Comparison of ENCODE assay signal across 1 fruit fly cellular context in genomic region chrX:11714529-11715262, dm6.
TF ChIP-seq lines count a peak whose summit lies in the region.

No protein-coding gene starts in this region.

TF ChIP-seq in whole organism, embryonic, 481 proteins besides CTCF, POLR2A, EP300 and RAD21 (continued from another document and continues in another):
- TF ChIP-seq ken (GFP tag; IDR thresholded peaks at IDR 0.05; lab: Robert Waterston, UW) (peak; percentile 71; the same call in 2 of the 3 replicates), Fer3 (tag; optimal IDR thresholded peaks at IDR 0.05; lab: Kevin White, UChicago) (peak; percentile 64), gcm2 (GFP tag; optimal IDR thresholded peaks at IDR 0.05; lab: Kevin White, UChicago) (no peak), hth (optimal IDR thresholded peaks at IDR 0.05; lab: Kevin White, UChicago) (no peak), NFAT (GFP tag; IDR thresholded peaks at IDR 0.05; lab: Robert Waterston, UW) (peak; percentile 62; the same call in 1 of the 2 replicates), CG1602 (GFP tag; optimal IDR thresholded peaks at IDR 0.05; lab: Kevin White, UChicago) (no peak), CG13624 (GFP tag; optimal IDR thresholded peaks at IDR 0.05; lab: Kevin White, UChicago) (no peak), CG18764 (GFP tag; optimal IDR thresholded peaks at IDR 0.05; lab: Kevin White, UChicago) (no peak), aop (GFP tag; IDR thresholded peaks at IDR 0.05; lab: Robert Waterston, UW) (0 out of 2 replicates have a peak, but pooled peaks have one; percentile 2), CG2889 (GFP tag; IDR thresholded peaks at IDR 0.05; lab: Robert Waterston, UW) (0 out of 3 replicates have a peak, but pooled peaks have one; percentile 23), klu (GFP tag; IDR thresholded peaks at IDR 0.05; lab: Robert Waterston, UW) (no peak), BEAF-32 (GFP tag; optimal IDR thresholded peaks at IDR 0.05; lab: Kevin White, UChicago) (peak; percentile 61), so (GFP tag; IDR thresholded peaks at IDR 0.05; lab: Robert Waterston, UW) (0 out of 3 replicates have a peak, but pooled peaks have one; percentile 69), ap (GFP tag; IDR thresholded peaks at IDR 0.05; lab: Robert Waterston, UW) (peak; percentile 59), CG15601 (tag; optimal IDR thresholded peaks at IDR 0.05; lab: Kevin White, UChicago) (no peak), CG1529 (GFP tag; optimal IDR thresholded peaks at IDR 0.05; lab: Kevin White, UChicago) (peak; percentile 38), CG10565 (GFP tag; optimal IDR thresholded peaks at IDR 0.05; lab: Kevin White, UChicago) (no peak), ATbp (GFP tag; optimal IDR thresholded peaks at IDR 0.05; lab: Kevin White, UChicago) (peak; percentile 30), Ets97D (GFP tag; optimal IDR thresholded peaks at IDR 0.05; lab: Kevin White, UChicago) (peak; percentile 18), CG8478 (optimal IDR thresholded peaks at IDR 0.05; lab: Kevin White, UChicago) (no peak), CG3281 (GFP tag; optimal IDR thresholded peaks at IDR 0.05; lab: Kevin White, UChicago) (peak; percentile 35), wek (GFP tag; optimal IDR thresholded peaks at IDR 0.05; lab: Kevin White, UChicago) (peak; percentile 58), croc (GFP tag; conservative IDR thresholded peaks at IDR 0.05; lab: Robert Waterston, UW) (0 out of 3 replicates have a peak, but pooled peaks have one; percentile 20), CG7786 (GFP tag; optimal IDR thresholded peaks at IDR 0.05; lab: Kevin White, UChicago) (peak; percentile 82), CG1647 (GFP tag; optimal IDR thresholded peaks at IDR 0.05; lab: Kevin White, UChicago) (no peak), Mad (GFP tag; optimal IDR thresholded peaks at IDR 0.05; lab: Kevin White, UChicago) (peak; percentile 54), corto (GFP tag; optimal IDR thresholded peaks at IDR 0.05; lab: Kevin White, UChicago) (no peak), CG14667 (GFP tag; IDR thresholded peaks at IDR 0.05; lab: Robert Waterston, UW) (peak; percentile 38; the same call in 1 of the 2 replicates), Sox102F (GFP tag; optimal IDR thresholded peaks at IDR 0.05; lab: Kevin White, UChicago) (peak; percentile 72), tin (GFP tag; optimal IDR thresholded peaks at IDR 0.05; lab: Kevin White, UChicago) (no peak), pfk (GFP tag; optimal IDR thresholded peaks at IDR 0.05; lab: Kevin White, UChicago) (peak; percentile 98), Sin3A (optimal IDR thresholded peaks at IDR 0.05; lab: Kevin White, UChicago) (no peak), CG6272 (GFP tag; IDR thresholded peaks at IDR 0.05; lab: Robert Waterston, UW) (peak; percentile 62), CG5245 (GFP tag; optimal IDR thresholded peaks at IDR 0.05; lab: Kevin White, UChicago) (no peak), MESR4 (GFP tag; optimal IDR thresholded peaks at IDR 0.05; lab: Kevin White, UChicago) (peak; percentile 37), CG10979 (tag; optimal IDR thresholded peaks at IDR 0.05; lab: Kevin White, UChicago) (peak; percentile 32), CG10209 (GFP tag; optimal IDR thresholded peaks at IDR 0.05; lab: Kevin White, UChicago) (peak; percentile 69), Blimp-1 (GFP tag; optimal IDR thresholded peaks at IDR 0.05; lab: Kevin White, UChicago) (peak; percentile 40), fd102C (GFP tag; optimal IDR thresholded peaks at IDR 0.05; lab: Kevin White, UChicago) (no peak), gt (GFP tag; IDR thresholded peaks at IDR 0.05; lab: Robert Waterston, UW) (0 out of 2 replicates have a peak, but pooled peaks have one; percentile 18), CG11093 (GFP tag; IDR thresholded peaks at IDR 0.05; lab: Robert Waterston, UW) (peak; percentile 70), Awh (GFP tag; IDR thresholded peaks at IDR 0.05; lab: Robert Waterston, UW) (peak; percentile 53; the same call in 1 of the 2 replicates), Dp (GFP tag; optimal IDR thresholded peaks at IDR 0.05; lab: Kevin White, UChicago) (no peak), D19A (tag; optimal IDR thresholded peaks at IDR 0.05; lab: Kevin White, UChicago) (peak; percentile 77), peb (GFP tag; IDR thresholded peaks at IDR 0.05; lab: Robert Waterston, UW) (0 out of 2 replicates have a peak, but pooled peaks have one; percentile 21), cas (GFP tag; IDR thresholded peaks at IDR 0.05; lab: Robert Waterston, UW) (peak; percentile 41; the same call in 1 of the 2 replicates), jumu (GFP tag; optimal IDR thresholded peaks at IDR 0.05; lab: Kevin White, UChicago) (peak; percentile 87), HLHmδ (GFP tag; optimal IDR thresholded peaks at IDR 0.05; lab: Kevin White, UChicago) (no peak), CG6854 (GFP tag; optimal IDR thresholded peaks at IDR 0.05; lab: Kevin White, UChicago) (no peak), CG7963 (GFP tag; IDR thresholded peaks at IDR 0.05; lab: Robert Waterston, UW; ENCODE audit: partially characterized antibody) (0 out of 3 replicates have a peak, but pooled peaks have one; percentile 57), zfh2 (GFP tag; optimal IDR thresholded peaks at IDR 0.05; lab: Kevin White, UChicago) (peak; percentile 82), CG43689 (GFP tag; IDR thresholded peaks at IDR 0.05; lab: Robert Waterston, UW) (no peak), CG8290 (GFP tag; optimal IDR thresholded peaks at IDR 0.05; lab: Kevin White, UChicago) (no peak), CG8290 (tag; optimal IDR thresholded peaks at IDR 0.05; lab: Kevin White, UChicago) (peak; percentile 33 to 77), CG30020 (tag; optimal IDR thresholded peaks at IDR 0.05; lab: Kevin White, UChicago) (peak; percentile 36), ssp (GFP tag; IDR thresholded peaks at IDR 0.05; lab: Robert Waterston, UW) (peak; percentile 13; the same call in 1 of the 2 replicates), B-H1 (GFP tag; IDR thresholded peaks at IDR 0.05; lab: Robert Waterston, UW) (peak; percentile 46), ftz-f1 (GFP tag; optimal IDR thresholded peaks at IDR 0.05; lab: Kevin White, UChicago) (no peak), Rx (GFP tag; IDR thresholded peaks at IDR 0.05; lab: Robert Waterston, UW) (peak; percentile 49; the same call in 1 of the 2 replicates), tio (GFP tag; optimal IDR thresholded peaks at IDR 0.05; lab: Kevin White, UChicago) (no peak), Sry-β (GFP tag; optimal IDR thresholded peaks at IDR 0.05; lab: Kevin White, UChicago) (no peak), dan (GFP tag; IDR thresholded peaks at IDR 0.05; lab: Robert Waterston, UW) (no peak), CG34224 (GFP tag; IDR thresholded peaks at IDR 0.05; lab: Robert Waterston, UW; ENCODE audit: partially characterized antibody) (0 out of 3 replicates have a peak, but pooled peaks have one; percentile 17), CG3726 (GFP tag; IDR thresholded peaks at IDR 0.05; lab: Robert Waterston, UW) (peak; percentile 59; the same call in 1 of the 3 replicates), fd64A (GFP tag; optimal IDR thresholded peaks at IDR 0.05; lab: Kevin White, UChicago) (no peak), CG10654 (GFP tag; optimal IDR thresholded peaks at IDR 0.05; lab: Kevin White, UChicago) (peak; percentile 21), ab (GFP tag; optimal IDR thresholded peaks at IDR 0.05; lab: Kevin White, UChicago) (no peak), Ptx1 (GFP tag; IDR thresholded peaks at IDR 0.05; lab: Robert Waterston, UW) (peak; percentile 85), CG32772 (GFP tag; IDR thresholded peaks at IDR 0.05; lab: Robert Waterston, UW) (peak; percentile 53), Side (GFP tag; optimal IDR thresholded peaks at IDR 0.05; lab: Kevin White, UChicago) (no peak), Xbp1 (GFP tag; optimal IDR thresholded peaks at IDR 0.05; lab: Kevin White, UChicago) (peak; percentile 58), pzg (GFP tag; optimal IDR thresholded peaks at IDR 0.05; lab: Kevin White, UChicago) (peak; percentile 17), Dll (GFP tag; IDR thresholded peaks at IDR 0.05; lab: Robert Waterston, UW; ENCODE audit: partially characterized antibody) (peak; percentile 34; the same call in 2 of the 4 replicates), Nf-YB (GFP tag; optimal IDR thresholded peaks at IDR 0.05; lab: Kevin White, UChicago) (peak; percentile 54), unc-4 (GFP tag; IDR thresholded peaks at IDR 0.05; lab: Robert Waterston, UW; ENCODE audit: partially characterized antibody) (peak; percentile 30), emc (GFP tag; optimal IDR thresholded peaks at IDR 0.05; lab: Kevin White, UChicago) (peak; percentile 46), zf30C (GFP tag; optimal IDR thresholded peaks at IDR 0.05; lab: Kevin White, UChicago) (no peak), Deaf1 (tag; optimal IDR thresholded peaks at IDR 0.05; lab: Kevin White, UChicago) (peak; percentile 90), repo (GFP tag; optimal IDR thresholded peaks at IDR 0.05; lab: Kevin White, UChicago) (no peak), BtbVII (GFP tag; optimal IDR thresholded peaks at IDR 0.05; lab: Kevin White, UChicago) (peak; percentile 42), H15 (GFP tag; IDR thresholded peaks at IDR 0.05; lab: Robert Waterston, UW) (peak; percentile 64; the same call in 2 of the 3 replicates), h (optimal IDR thresholded peaks at IDR 0.05; lab: Kevin White, UChicago) (no peak), CG17361 (GFP tag; IDR thresholded peaks at IDR 0.05; lab: Robert Waterston, UW) (peak; percentile 75; the same call in 2 of the 3 replicates), Hand (GFP tag; optimal IDR thresholded peaks at IDR 0.05; lab: Kevin White, UChicago) (no peak), ci (GFP tag; IDR thresholded peaks at IDR 0.05; lab: Robert Waterston, UW) (peak; percentile 78), Mrtf (GFP tag; IDR thresholded peaks at IDR 0.05; lab: Robert Waterston, UW) (peak; percentile 66), Sox100B (GFP tag; optimal IDR thresholded peaks at IDR 0.05; lab: Kevin White, UChicago) (peak; percentile 43), oc (tag; optimal IDR thresholded peaks at IDR 0.05; lab: Kevin White, UChicago) (peak; percentile 53), CG17912 (GFP tag; optimal IDR thresholded peaks at IDR 0.05; lab: Kevin White, UChicago) (peak; percentile 32), CG17186 (GFP tag; optimal IDR thresholded peaks at IDR 0.05; lab: Kevin White, UChicago) (no peak), CG14441 (GFP tag; IDR thresholded peaks at IDR 0.05; lab: Robert Waterston, UW) (peak; percentile 82), Dad (GFP tag; optimal IDR thresholded peaks at IDR 0.05; lab: Kevin White, UChicago) (peak; percentile 76), nom (GFP tag; optimal IDR thresholded peaks at IDR 0.05; lab: Kevin White, UChicago) (peak; percentile 53), Doc3 (GFP tag; IDR thresholded peaks at IDR 0.05; lab: Robert Waterston, UW; ENCODE audit: partially characterized antibody) (no peak), Max (GFP tag; optimal IDR thresholded peaks at IDR 0.05; lab: Kevin White, UChicago) (no peak), CG12155 (GFP tag; optimal IDR thresholded peaks at IDR 0.05; lab: Kevin White, UChicago) (no peak), slbo (GFP tag; IDR thresholded peaks at IDR 0.05; lab: Robert Waterston, UW) (peak; percentile 84), CG2129 (GFP tag; IDR thresholded peaks at IDR 0.05; lab: Robert Waterston, UW; ENCODE audit: partially characterized antibody) (0 out of 2 replicates have a peak, but pooled peaks have one; percentile 10), gem (tag; optimal IDR thresholded peaks at IDR 0.05; lab: Kevin White, UChicago) (peak; percentile 71), pita (GFP tag; optimal IDR thresholded peaks at IDR 0.05; lab: Kevin White, UChicago) (no peak), zen2 (GFP tag; IDR thresholded peaks at IDR 0.05; lab: Robert Waterston, UW; ENCODE audit: partially characterized antibody) (no peak), Dbx (GFP tag; IDR thresholded peaks at IDR 0.05; lab: Robert Waterston, UW) (peak; percentile 78), NK7.1 (GFP tag; optimal IDR thresholded peaks at IDR 0.05; lab: Kevin White, UChicago) (peak; percentile 77), B-H2 (GFP tag; optimal IDR thresholded peaks at IDR 0.05; lab: Kevin White, UChicago) (peak; percentile 39), CG17385 (GFP tag; optimal IDR thresholded peaks at IDR 0.05; lab: Kevin White, UChicago) (peak; percentile 98), btn (GFP tag; optimal IDR thresholded peaks at IDR 0.05; lab: Kevin White, UChicago) (no peak), CG14860 (GFP tag; IDR thresholded peaks at IDR 0.05; lab: Robert Waterston, UW; ENCODE audit: partially characterized antibody) (no peak), CG9727 (GFP tag; optimal IDR thresholded peaks at IDR 0.05; lab: Kevin White, UChicago) (peak; percentile 54), CG14050 (GFP tag; IDR thresholded peaks at IDR 0.05; lab: Robert Waterston, UW) (peak; percentile 38; the same call in 1 of the 3 replicates), Fer2 (tag; optimal IDR thresholded peaks at IDR 0.05; lab: Kevin White, UChicago) (no peak), CG18262 (tag; optimal IDR thresholded peaks at IDR 0.05; lab: Kevin White, UChicago) (peak; percentile 49), tll (GFP tag; optimal IDR thresholded peaks at IDR 0.05; lab: Kevin White, UChicago) (no peak), CHES-1-like (GFP tag; optimal IDR thresholded peaks at IDR 0.05; lab: Kevin White, UChicago) (peak; percentile 89), CG7271 (tag; optimal IDR thresholded peaks at IDR 0.05; lab: Kevin White, UChicago) (no peak), knrl (GFP tag; IDR thresholded peaks at IDR 0.05; lab: Robert Waterston, UW; ENCODE audit: partially characterized antibody) (peak; percentile 45; the same call in 1 of the 3 replicates), Chrac-16 (GFP tag; optimal IDR thresholded peaks at IDR 0.05; lab: Kevin White, UChicago) (peak; percentile 7), phol (tag; optimal IDR thresholded peaks at IDR 0.05; lab: Kevin White, UChicago) (peak; percentile 60), tgo (GFP tag; IDR thresholded peaks at IDR 0.05; lab: Robert Waterston, UW) (peak; percentile 63), CG6683 (GFP tag; optimal IDR thresholded peaks at IDR 0.05; lab: Kevin White, UChicago) (peak; percentile 32), wor (GFP tag; IDR thresholded peaks at IDR 0.05; lab: Robert Waterston, UW) (no peak), cad (GFP tag; optimal IDR thresholded peaks at IDR 0.05; lab: Kevin White, UChicago) (no peak), Atf-2 (GFP tag; optimal IDR thresholded peaks at IDR 0.05; lab: Kevin White, UChicago) (peak; percentile 1), da (GFP tag; optimal IDR thresholded peaks at IDR 0.05; lab: Kevin White, UChicago) (peak; percentile 85), CG2678 (tag; optimal IDR thresholded peaks at IDR 0.05; lab: Kevin White, UChicago) (peak; percentile 77), nmo (GFP tag; optimal IDR thresholded peaks at IDR 0.05; lab: Kevin White, UChicago) (peak; percentile 61), CG5953 (GFP tag; IDR thresholded peaks at IDR 0.05; lab: Robert Waterston, UW) (peak; percentile 63), Oli (tag; optimal IDR thresholded peaks at IDR 0.05; lab: Kevin White, UChicago) (peak; percentile 71), tna (GFP tag; IDR thresholded peaks at IDR 0.05; lab: Robert Waterston, UW; ENCODE audit: partially characterized antibody) (no peak)
